Fruit fly (Drosophila melanogaster) S2 (cell line): Measurements from ENCODE around the gene CG7872.

Experiments
- CG8478 ChIP-seq: fragments of >200 bp; optimal IDR thresholded peaks from 2 replicates; lab custom pipeline; 2018
- CTCF ChIP-seq, 2 experiments: fragments of >200 bp; optimal IDR thresholded peaks; 2 replicates each; lab custom pipeline; 2018

DNA sequence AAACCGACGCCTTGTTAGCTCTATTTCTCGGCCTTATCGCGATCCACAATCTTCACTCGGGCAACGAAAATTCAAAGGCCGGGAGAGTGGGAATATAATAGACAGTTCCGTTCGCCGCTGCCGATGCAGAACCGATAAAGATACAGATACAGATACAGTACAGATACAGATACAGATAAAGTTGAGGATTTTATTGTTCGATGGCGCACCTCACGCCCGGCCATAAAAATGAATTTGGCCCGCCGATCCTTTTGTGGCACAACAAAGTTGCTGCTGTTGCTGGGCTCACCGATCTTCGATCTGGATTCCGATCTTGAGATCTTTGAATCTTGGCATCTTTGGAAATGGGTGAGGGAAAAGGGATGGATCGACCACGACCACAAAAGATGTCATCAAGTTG is 32.2 kb downstream of the CG7872 start:
- no peak for TF ChIP-seq CTCF (optimal IDR thresholded peaks at IDR 0.05; lab: Kevin White, UChicago)
- no peak for TF ChIP-seq CG8478 (lab: Kevin White, UChicago)
